Worm (Caenorhabditis elegans) whole organism, L4 larva: ENCODE results near the gene EEED8.13.

Experiments
- D1046.2 ChIP-seq: fragments of 200-800 bp; sonication (Bioruptor generic); IDR thresholded peaks from 2 replicates; pipeline ENCODE4 v1.3.6; 2022; ENCODE audit warnings: missing genetic modification characterization, missing compliant biosample characterization
- F26F4.8 ChIP-seq: fragments of 200-800 bp; sonication (Bioruptor generic); conservative IDR thresholded peaks from 2 replicates; pipeline ENCODE4 v1.3.6; 2022; ENCODE audit warnings: missing genetic modification characterization, missing compliant biosample characterization
- F44E2.7 ChIP-seq: fragments of 200-800 bp; sonication (Bioruptor generic); IDR thresholded peaks from 2 replicates; pipeline ENCODE4 v2.1.2; 2022; ENCODE audit warnings: missing genetic modification characterization, missing compliant biosample characterization
- F49E8.2 ChIP-seq: sonication (generic microtip); optimal IDR thresholded peaks from 2 replicates; lab custom pipeline; 2016; ENCODE audit warnings: missing compliant biosample characterization, mild to moderate bottlenecking, missing genetic modification characterization, borderline replicate concordance
- T26A8.4 ChIP-seq: fragments of 200-800 bp; sonication (Bioruptor generic); IDR thresholded peaks from 2 replicates; pipeline ENCODE4 v1.3.6; 2022; ENCODE audit warnings: missing genetic modification characterization, missing compliant biosample characterization
- ZK337.2 ChIP-seq: fragments of 200-800 bp; sonication (Bioruptor generic); IDR thresholded peaks from 2 replicates; pipeline ENCODE4 v1.3.6; 2022; ENCODE audit warnings: missing genetic modification reagents, missing genetic modification characterization, missing compliant biosample characterization
- ZK546.5 ChIP-seq, 2 experiments: sonication (generic microtip); optimal IDR thresholded peaks; 2 replicates each; lab custom pipeline; 2017; ENCODE audit warnings: missing biosample characterization in 2 of 2, missing genetic modification characterization in 2 of 2
- ama-1 ChIP-seq: fragments of 150-350 bp; optimal IDR thresholded peaks from 2 replicates; lab custom pipeline; 2014; ENCODE audit warnings: inconsistent platforms, mixed read lengths
- ceh-44 ChIP-seq: fragments of 200-800 bp; sonication (Bioruptor generic); IDR thresholded peaks from 2 replicates; pipeline ENCODE4 v1.3.6; 2022; ENCODE audit warnings: missing genetic modification reagents, missing genetic modification characterization, missing compliant biosample characterization
- ctbp-1 ChIP-seq: fragments of 200-800 bp; sonication (Bioruptor generic); IDR thresholded peaks from 2 replicates; pipeline ENCODE4 v1.3.6; 2022; ENCODE audit warnings: missing genetic modification reagents, missing genetic modification characterization, missing compliant biosample characterization
- daf-16 ChIP-seq, 3 experiments: sonication (generic microtip); optimal IDR thresholded peaks; 2 replicates each; lab custom pipeline; 2016 to 2017; ENCODE audit warnings: missing genetic modification characterization in 3 of 3, missing genetic modification reagents in 3 of 3, mild to moderate bottlenecking in 2 of 3, missing compliant biosample characterization in 2 of 3, missing biosample characterization in 1 of 3, moderate library complexity in 1 of 3
- dmd-8 ChIP-seq: fragments of 200-800 bp; sonication (Bioruptor generic); IDR thresholded peaks from 2 replicates; pipeline ENCODE4 v1.3.6; 2022; ENCODE audit warnings: missing genetic modification characterization, missing compliant biosample characterization
- dpl-1 ChIP-seq: fragments of 150-350 bp; optimal IDR thresholded peaks from 2 replicates; lab custom pipeline; 2014; ENCODE audit warnings: missing biosample characterization, missing genetic modification reagents, missing genetic modification characterization
- dve-1 ChIP-seq: sonication (generic microtip); optimal IDR thresholded peaks from 2 replicates; lab custom pipeline; 2017; ENCODE audit warnings: antibody characterized with exemption, mild to moderate bottlenecking, missing genetic modification characterization, missing compliant biosample characterization; ENCODE audit not compliant: insufficient read depth
- fos-1 ChIP-seq: fragments of 150-350 bp; optimal IDR thresholded peaks from 2 replicates; lab custom pipeline; 2014; ENCODE audit warnings: missing biosample characterization, missing genetic modification characterization
- hif-1 ChIP-seq, 2 experiments: sonication (generic microtip); optimal IDR thresholded peaks; 2 replicates each; lab custom pipeline; 2016 to 2017; ENCODE audit warnings: missing compliant biosample characterization in 2 of 2, missing genetic modification characterization in 2 of 2, missing genetic modification reagents in 2 of 2, missing genotype in 2 of 2, mild to moderate bottlenecking in 1 of 2
- hlh-30 ChIP-seq: sonication (generic microtip); optimal IDR thresholded peaks from 2 replicates; lab custom pipeline; 2017; ENCODE audit warnings: antibody characterized with exemption, mild to moderate bottlenecking, missing genetic modification characterization, missing compliant biosample characterization; ENCODE audit not compliant: insufficient read depth
- jun-1 ChIP-seq: fragments of 150-350 bp; optimal IDR thresholded peaks from 2 replicates; lab custom pipeline; 2014; ENCODE audit warnings: missing biosample characterization, missing genetic modification reagents, missing genetic modification characterization
- lin-15B ChIP-seq: fragments of 150-350 bp; sonication (generic microtip); optimal IDR thresholded peaks from 3 replicates; lab custom pipeline; 2014; ENCODE audit warnings: missing biosample characterization, missing genetic modification characterization
- lin-29 ChIP-seq: fragments of 200-800 bp; sonication (Bioruptor generic); IDR thresholded peaks from 2 replicates; pipeline ENCODE4 v1.3.6; 2022; ENCODE audit warnings: missing genetic modification reagents, missing genetic modification characterization, missing compliant biosample characterization
- lin-39 ChIP-seq: fragments of 150-350 bp; optimal IDR thresholded peaks from 2 replicates; lab custom pipeline; 2014; ENCODE audit warnings: missing biosample characterization, missing genetic modification reagents, missing genetic modification characterization
- lir-3 ChIP-seq: sonication (generic microtip); optimal IDR thresholded peaks from 2 replicates; lab custom pipeline; 2016; ENCODE audit warnings: mild to moderate bottlenecking, missing genetic modification characterization, missing compliant biosample characterization
- lsy-2 ChIP-seq, 2 experiments: fragments of 150-350 bp in 1 of 2; sonication (generic microtip) in 1 of 2; optimal IDR thresholded peaks; 2 replicates each; lab custom pipeline; 2014 to 2017; ENCODE audit warnings: missing biosample characterization in 2 of 2, missing genetic modification characterization in 2 of 2
- mdl-1 ChIP-seq, 2 experiments: fragments of 150-350 bp in 1 of 2; sonication (generic microtip) in 1 of 2; optimal IDR thresholded peaks; 2 replicates each; lab custom pipeline; 2014 to 2017; ENCODE audit warnings: missing biosample characterization in 2 of 2, missing genetic modification characterization in 2 of 2
- mep-1 ChIP-seq: fragments of 150-350 bp; sonication (generic microtip); optimal IDR thresholded peaks from 3 replicates; lab custom pipeline; 2014; ENCODE audit warnings: missing biosample characterization, missing genetic modification characterization
- mxl-2 ChIP-seq: fragments of 200-800 bp; sonication (Bioruptor generic); conservative IDR thresholded peaks from 2 replicates; pipeline ENCODE4 v1.3.6; 2022; ENCODE audit warnings: missing genetic modification reagents, missing genetic modification characterization, missing compliant biosample characterization
- mxl-3 ChIP-seq: fragments of 200-800 bp; sonication (Bioruptor generic); optimal IDR thresholded peaks from 2 replicates; lab custom pipeline; 2018; ENCODE audit warnings: mild to moderate bottlenecking, missing genetic modification characterization, missing compliant biosample characterization
- nhr-10 ChIP-seq: fragments of 150-350 bp; optimal IDR thresholded peaks from 2 replicates; lab custom pipeline; 2014; ENCODE audit warnings: missing biosample characterization, missing genetic modification characterization
- nhr-102 ChIP-seq: sonication (generic microtip); optimal IDR thresholded peaks from 2 replicates; lab custom pipeline; 2016; ENCODE audit warnings: mild to moderate bottlenecking, missing genetic modification characterization, moderate library complexity, missing compliant biosample characterization
- nhr-111 ChIP-seq: fragments of 200-800 bp; sonication (Bioruptor generic); optimal IDR thresholded peaks from 2 replicates; lab custom pipeline; 2018; ENCODE audit warnings: mild to moderate bottlenecking, missing genetic modification characterization, missing compliant biosample characterization
- nhr-28 ChIP-seq: fragments of 150-350 bp; optimal IDR thresholded peaks from 2 replicates; lab custom pipeline; 2014; ENCODE audit warnings: missing biosample characterization, missing genetic modification characterization
- nhr-6 ChIP-seq: fragments of 150-350 bp; optimal IDR thresholded peaks from 2 replicates; lab custom pipeline; 2014; ENCODE audit warnings: missing biosample characterization, missing genetic modification characterization
- pha-4 ChIP-seq, 2 experiments: fragments of 150-350 bp in 1 of 2; fragments of 200-800 bp in 1 of 2; sonication (Bioruptor generic) in 1 of 2; IDR thresholded peaks in 1 of 2; optimal IDR thresholded peaks in 1 of 2; 2 replicates each; pipeline versions ENCODE4 v1.3.6 to Lab custom; 2014 to 2022; ENCODE audit warnings: missing genetic modification characterization in 2 of 2, missing genetic modification reagents in 2 of 2, missing biosample characterization in 1 of 2, missing compliant biosample characterization in 1 of 2
- pqm-1 ChIP-seq: sonication (generic microtip); optimal IDR thresholded peaks from 2 replicates; lab custom pipeline; 2017; ENCODE audit warnings: missing biosample characterization, missing genetic modification characterization
- saeg-2 ChIP-seq: fragments of 200-800 bp; sonication (Bioruptor generic); IDR thresholded peaks from 2 replicates; pipeline ENCODE4 v1.3.6; 2022; ENCODE audit warnings: missing genetic modification reagents, missing genetic modification characterization, missing compliant biosample characterization
- sdz-12 ChIP-seq: fragments of 200-800 bp; sonication (Bioruptor generic); optimal IDR thresholded peaks from 2 replicates; lab custom pipeline; 2018; ENCODE audit warnings: mild to moderate bottlenecking, missing genetic modification characterization, missing compliant biosample characterization
- set-16 ChIP-seq: fragments of 200-800 bp; sonication (Bioruptor generic); IDR thresholded peaks from 2 replicates; pipeline ENCODE4 v1.3.6; 2022; ENCODE audit warnings: missing genetic modification reagents, missing genetic modification characterization, missing compliant biosample characterization
- skn-1 ChIP-seq: fragments of 150-350 bp; optimal IDR thresholded peaks from 2 replicates; lab custom pipeline; 2014; ENCODE audit warnings: missing biosample characterization, missing genetic modification characterization
- snpc-1.2 ChIP-seq: fragments of 200-800 bp; sonication (Bioruptor generic); IDR thresholded peaks from 2 replicates; pipeline ENCODE4 v1.3.6; 2022; ENCODE audit warnings: missing genetic modification reagents, missing genetic modification characterization, missing compliant biosample characterization
- unc-39 ChIP-seq: sonication (generic microtip); optimal IDR thresholded peaks from 2 replicates; lab custom pipeline; 2017; ENCODE audit warnings: missing biosample characterization, missing genetic modification characterization
- unc-62 ChIP-seq, 3 experiments: fragments of 150-350 bp in 1 of 3; sonication (generic microtip); optimal IDR thresholded peaks in 2 of 3; peaks in 1 of 3; 1 replicate in 1 of 3; 2 replicates in 2 of 3; lab custom pipeline; 2014 to 2017; ENCODE audit warnings: missing biosample characterization in 3 of 3, missing genetic modification characterization in 3 of 3, missing genetic modification reagents in 3 of 3, missing genotype in 1 of 3
- zip-11 ChIP-seq: fragments of 200-800 bp; sonication (Bioruptor generic); IDR thresholded peaks from 2 replicates; pipeline ENCODE4 v1.3.6; 2022; ENCODE audit warnings: missing genetic modification characterization, missing compliant biosample characterization
- zip-2 ChIP-seq: fragments of 150-350 bp; optimal IDR thresholded peaks from 2 replicates; lab custom pipeline; 2014; ENCODE audit warnings: missing biosample characterization, missing genetic modification characterization
- ztf-7 ChIP-seq: fragments of 150-350 bp; optimal IDR thresholded peaks from 2 replicates; lab custom pipeline; 2014; ENCODE audit warnings: missing biosample characterization, missing genetic modification characterization

Gene EEED8.13

ce11 chrII:5429522-5430257 is 17.3 kb upstream of the EEED8.13 start, which contains the start of the genes F07F6.4 and F07F6.2 (continued):
- peak; percentile 15 for TF ChIP-seq nhr-6 (tag; lab: Kevin White, UChicago)
- no peak for TF ChIP-seq set-16 (GFP tag; lab: Robert Waterston, UW)
- TF ChIP-seq dve-1 (tag; lab: Kevin White, UChicago), result peak; percentile 39
- no peak for TF ChIP-seq hlh-30 (tag; lab: Kevin White, UChicago)

- TF ChIP-seq lsy-2 (tag; optimal IDR thresholded peaks at IDR 0.05; lab: Kevin White, UChicago) (no peak), zip-2 (tag; lab: Kevin White, UChicago) (no peak), zip-11 (GFP tag; lab: Robert Waterston, UW) (no peak), nhr-28 (tag; lab: Kevin White, UChicago) (peak; percentile 19), mxl-2 (GFP tag; lab: Robert Waterston, UW) (no peak), ZK546.5 (tag; optimal IDR thresholded peaks at IDR 0.05; lab: Kevin White, UChicago) (no peak), lin-15B (tag; lab: Kevin White, UChicago) (no peak)
Observed at ce11 chrII:5426470-5426869, 14.1 kb upstream of the EEED8.13 start.

- no peak for TF ChIP-seq zip-2 (tag; lab: Kevin White, UChicago)
- TF ChIP-seq lin-39, result no peak
- TF ChIP-seq nhr-111 (GFP tag; lab: Kevin White, UChicago), result no peak
- no peak for TF ChIP-seq nhr-102
- peak; percentile 58 for TF ChIP-seq pqm-1
- TF ChIP-seq mxl-3 (GFP tag; lab: Kevin White, UChicago), result peak; percentile 58
- no peak for TF ChIP-seq T26A8.4
- TF ChIP-seq lir-3 (tag; lab: Kevin White, UChicago), result no peak
- TF ChIP-seq unc-39 (tag; lab: Kevin White, UChicago), result no peak
- no peak for TF ChIP-seq F44E2.7
- TF ChIP-seq skn-1 (tag; lab: Kevin White, UChicago), result no peak
- TF ChIP-seq nhr-6 (tag; lab: Kevin White, UChicago), result peak; percentile 56
- TF ChIP-seq daf-16 (GFP tag; optimal IDR thresholded peaks at IDR 0.05; lab: Kevin White, UChicago), result no peak
- TF ChIP-seq daf-16 (tag; optimal IDR thresholded peaks at IDR 0.05; lab: Kevin White, UChicago), result peak; percentile 63
- TF ChIP-seq sdz-12 (GFP tag; lab: Kevin White, UChicago), result no peak
- no peak for TF ChIP-seq D1046.2 (GFP tag; lab: Robert Waterston, UW)
- peak; percentile 55 for TF ChIP-seq pha-4 (GFP tag; IDR thresholded peaks at IDR 0.05; lab: Robert Waterston, UW)
- TF ChIP-seq pha-4 (tag; optimal IDR thresholded peaks at IDR 0.05; lab: Kevin White, UChicago), result peak; percentile 76
- no peak for TF ChIP-seq ztf-7
- no peak for TF ChIP-seq jun-1
- no peak for TF ChIP-seq ZK337.2
- peak in 1 of 2 experiments; percentile 36 for TF ChIP-seq hif-1 (tag; optimal IDR thresholded peaks at IDR 0.05; lab: Kevin White, UChicago)
- no peak for TF ChIP-seq lin-15B (tag; lab: Kevin White, UChicago)
- no peak for TF ChIP-seq lin-29
- TF ChIP-seq mdl-1 (tag; optimal IDR thresholded peaks at IDR 0.05; lab: Kevin White, UChicago), result peak in 1 of 2 experiments; percentile 78
- TF ChIP-seq snpc-1.2 (GFP tag; lab: Robert Waterston, UW), result no peak
- no peak for TF ChIP-seq F26F4.8
- no peak for TF ChIP-seq saeg-2 (GFP tag; lab: Robert Waterston, UW)
- no peak for TF ChIP-seq ctbp-1 (GFP tag; lab: Robert Waterston, UW)
- TF ChIP-seq mep-1, result peak; percentile 78
- no peak for TF ChIP-seq fos-1
- no peak for TF ChIP-seq ama-1 (lab: Kevin White, UChicago)
- no peak for TF ChIP-seq ceh-44
- TF ChIP-seq unc-62 (GFP tag; optimal IDR thresholded peaks at IDR 0.05 in 1 of 2; lab: Kevin White, UChicago), result peak in 1 of 2 experiments; percentile 51
- TF ChIP-seq unc-62 (tag; optimal IDR thresholded peaks at IDR 0.05; lab: Kevin White, UChicago), result no peak
- no peak for TF ChIP-seq nhr-10
- TF ChIP-seq F49E8.2 (tag; lab: Kevin White, UChicago), result no peak
- TF ChIP-seq dmd-8 (GFP tag; lab: Robert Waterston, UW), result no peak
- TF ChIP-seq dpl-1, result peak; percentile 16
Observed at ce11 chrII:5426054-5426453, 13.7 kb upstream of the EEED8.13 start.
